Worm (Caenorhabditis elegans): ENCODE measurements around the gene wdfy-3.
"Not testable (repeated sequence)": the region's sequence is repeated elsewhere in the genome, so short reads cannot be mapped to it uniquely, and the experiment has no call there.

DNA sequence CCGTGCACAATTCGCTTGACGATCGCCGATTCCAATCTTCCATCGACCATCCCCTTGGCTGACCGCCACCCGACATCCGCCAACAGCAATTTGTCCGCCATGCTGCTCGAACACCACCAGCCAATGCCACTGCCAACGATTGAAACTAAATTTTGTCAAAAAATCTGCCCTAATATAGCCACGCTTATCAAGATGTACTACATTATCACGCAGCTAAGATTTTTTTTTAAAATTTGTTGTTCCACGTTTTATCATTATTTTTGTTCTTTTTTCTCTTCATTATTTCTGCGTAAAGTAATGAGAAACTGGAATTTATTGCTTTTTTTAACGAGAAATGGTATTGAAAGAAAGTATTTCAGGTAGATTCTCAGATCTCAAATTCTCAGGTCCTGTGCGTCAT lies 13.9 kb upstream of the wdfy-3 start, which contains the start of gene C26H9A.3:
- TF ChIP-seq hmg-1.2 (GFP tag; IDR thresholded peaks at IDR 0.05); F23B12.7 (tag; optimal IDR thresholded peaks at IDR 0.05; ENCODE audit: insufficient read depth); snpc-1.3 (tag; optimal IDR thresholded peaks at IDR 0.05; ENCODE audit: insufficient read depth); pha-4 (tag; optimal IDR thresholded peaks at IDR 0.05); aptf-2 (GFP tag; conservative IDR thresholded peaks at IDR 0.05): not testable (repeated sequence)

Data from whole organism, young adult.